Worm (Caenorhabditis elegans) whole organism, mixed stage, embryonic: ENCODE results near the gene C07B5.8.

ENCODE experiments used
- M03D4.4 ChIP-seq: sonication (generic microtip); optimal IDR thresholded peaks from 2 replicates; lab custom pipeline; 2017; ENCODE audit warnings: mild to moderate bottlenecking, missing genetic modification characterization, missing compliant biosample characterization
- bed-3 ChIP-seq: fragments of 200-800 bp; sonication (Bioruptor generic); optimal IDR thresholded peaks from 3 replicates; lab custom pipeline; 2018; ENCODE audit warnings: mild to moderate bottlenecking, missing genetic modification characterization, moderate library complexity, missing compliant biosample characterization
- ceh-39 ChIP-seq: fragments of 150-350 bp; optimal IDR thresholded peaks from 2 replicates; lab custom pipeline; 2014; ENCODE audit warnings: missing biosample characterization, missing genetic modification characterization
- ceh-83 ChIP-seq: fragments of 200-800 bp; sonication (Bioruptor generic); optimal IDR thresholded peaks from 2 replicates; lab custom pipeline; 2018; ENCODE audit warnings: mild to moderate bottlenecking, missing genetic modification characterization, missing compliant biosample characterization
- ces-1 ChIP-seq: fragments of 150-350 bp; optimal IDR thresholded peaks from 2 replicates; lab custom pipeline; 2014; ENCODE audit warnings: missing biosample characterization, missing genetic modification reagents, missing genetic modification characterization
- elt-1 ChIP-seq: sonication (generic microtip); optimal IDR thresholded peaks from 2 replicates; lab custom pipeline; 2017; ENCODE audit warnings: missing genetic modification characterization, mild to moderate bottlenecking, missing compliant biosample characterization, antibody characterized with exemption, moderate library complexity, borderline replicate concordance; ENCODE audit not compliant: insufficient read depth
- flh-1 ChIP-seq: fragments of 200-800 bp; sonication (Bioruptor generic); optimal IDR thresholded peaks from 2 replicates; lab custom pipeline; 2018; ENCODE audit warnings: mild to moderate bottlenecking, missing genetic modification characterization, moderate library complexity, missing compliant biosample characterization
- ham-2 ChIP-seq: fragments of 200-800 bp; sonication (Bioruptor generic); optimal IDR thresholded peaks from 2 replicates; lab custom pipeline; 2018; ENCODE audit warnings: mild to moderate bottlenecking, missing genetic modification characterization, missing compliant biosample characterization
- hlh-1 ChIP-seq: fragments of 150-350 bp; optimal IDR thresholded peaks from 2 replicates; lab custom pipeline; 2014; ENCODE audit warnings: missing biosample characterization, missing genetic modification reagents, missing genetic modification characterization
- lin-32 ChIP-seq: fragments of 200-800 bp; sonication (Bioruptor generic); optimal IDR thresholded peaks from 2 replicates; lab custom pipeline; 2018; ENCODE audit warnings: mild to moderate bottlenecking, missing genetic modification characterization, missing compliant biosample characterization
- lsy-2 ChIP-seq: fragments of 150-350 bp; optimal IDR thresholded peaks from 2 replicates; lab custom pipeline; 2014; ENCODE audit warnings: missing biosample characterization, missing genetic modification characterization
- mab-5 ChIP-seq: fragments of 150-350 bp; optimal IDR thresholded peaks from 2 replicates; lab custom pipeline; 2014; ENCODE audit warnings: missing biosample characterization, missing genetic modification characterization
- mep-1 ChIP-seq: fragments of 150-350 bp; optimal IDR thresholded peaks from 2 replicates; lab custom pipeline; 2017; ENCODE audit warnings: missing biosample characterization, missing genetic modification reagents, missing genetic modification characterization, inconsistent platforms
- mls-2 ChIP-seq: sonication (generic microtip); optimal IDR thresholded peaks from 2 replicates; lab custom pipeline; 2016; ENCODE audit warnings: mild to moderate bottlenecking, missing genetic modification characterization, moderate library complexity, missing compliant biosample characterization
- nhr-12 ChIP-seq: fragments of 150-350 bp; optimal IDR thresholded peaks from 2 replicates; lab custom pipeline; 2014; ENCODE audit warnings: missing biosample characterization, missing genetic modification characterization
- nhr-2 ChIP-seq: fragments of 150-350 bp; optimal IDR thresholded peaks from 2 replicates; lab custom pipeline; 2014; ENCODE audit warnings: missing biosample characterization, missing genetic modification characterization
- nhr-237 ChIP-seq: fragments of 150-350 bp; optimal IDR thresholded peaks from 2 replicates; lab custom pipeline; 2014; ENCODE audit warnings: missing biosample characterization, missing genetic modification characterization
- nhr-28 ChIP-seq: fragments of 150-350 bp; optimal IDR thresholded peaks from 2 replicates; lab custom pipeline; 2014; ENCODE audit warnings: missing biosample characterization, missing genetic modification characterization
- nhr-76 ChIP-seq: sonication (generic microtip); optimal IDR thresholded peaks from 2 replicates; lab custom pipeline; 2017; ENCODE audit warnings: missing biosample characterization, missing genetic modification characterization
- pha-4 ChIP-seq: fragments of 150-350 bp; optimal IDR thresholded peaks from 2 replicates; lab custom pipeline; 2018; ENCODE audit warnings: missing biosample characterization, missing genetic modification reagents, missing genetic modification characterization
- sptf-1 ChIP-seq: sonication (generic microtip); optimal IDR thresholded peaks from 2 replicates; lab custom pipeline; 2017; ENCODE audit warnings: mild to moderate bottlenecking, missing genetic modification characterization, moderate library complexity, missing compliant biosample characterization
- tbx-8 ChIP-seq: fragments of 200-800 bp; sonication (Bioruptor generic); optimal IDR thresholded peaks from 2 replicates; lab custom pipeline; 2018; ENCODE audit warnings: mild to moderate bottlenecking, missing genetic modification characterization, moderate library complexity, missing compliant biosample characterization
- unc-120 ChIP-seq: sonication (generic microtip); optimal IDR thresholded peaks from 2 replicates; lab custom pipeline; 2017; ENCODE audit warnings: missing genetic modification characterization, missing compliant biosample characterization; ENCODE audit not compliant: poor library complexity, severe bottlenecking
- unc-39 ChIP-seq: fragments of 150-350 bp; optimal IDR thresholded peaks from 2 replicates; lab custom pipeline; 2014; ENCODE audit warnings: missing biosample characterization, missing genetic modification characterization
- zip-8 ChIP-seq: fragments of 150-350 bp; optimal IDR thresholded peaks from 2 replicates; lab custom pipeline; 2014; ENCODE audit warnings: missing biosample characterization, missing genetic modification characterization
- ztf-11 ChIP-seq: fragments of 150-350 bp; optimal IDR thresholded peaks from 2 replicates; lab custom pipeline; 2014; ENCODE audit warnings: missing biosample characterization, missing genetic modification characterization

C07B5.8 gene

ce11 chrX:9499355-9499754 is 37.2 kb downstream of the C07B5.8 start:
- TF ChIP-seq flh-1 = no peak
- TF ChIP-seq mab-5 (tag; lab: Kevin White, UChicago) = no peak
- TF ChIP-seq ces-1 (GFP tag; lab: Kevin White, UChicago) = no peak
- no peak for TF ChIP-seq tbx-8 (GFP tag; lab: Kevin White, UChicago)
- TF ChIP-seq lsy-2 = no peak
- TF ChIP-seq sptf-1 = no peak
- no peak for TF ChIP-seq nhr-28 (tag; lab: Kevin White, UChicago)
- no peak for TF ChIP-seq nhr-76 (tag; lab: Kevin White, UChicago)
- TF ChIP-seq pha-4 = no peak
- no peak for TF ChIP-seq ztf-11 (tag; lab: Kevin White, UChicago)

DNA sequence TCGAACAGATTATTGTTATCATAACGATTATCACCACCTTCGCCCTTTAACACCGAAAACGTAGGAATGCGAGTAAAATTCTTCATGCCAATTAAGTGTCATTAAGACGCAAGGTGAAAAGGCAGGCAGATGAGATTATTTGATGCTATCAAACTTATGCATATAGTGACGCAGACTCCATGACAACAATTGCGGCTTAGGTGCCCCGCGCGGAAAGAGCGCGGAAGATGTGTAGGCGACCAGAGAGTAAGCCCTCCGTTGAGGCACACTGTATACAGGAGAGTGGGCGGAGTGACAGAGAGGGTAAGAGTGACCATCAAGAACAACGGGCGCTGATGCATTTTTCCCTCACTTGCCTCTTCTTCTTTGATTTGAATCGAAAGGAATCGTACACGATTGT is 41.9 kb downstream of the C07B5.8 start:
- TF ChIP-seq sptf-1 = peak; percentile 23
- peak; percentile 39 for TF ChIP-seq elt-1
- TF ChIP-seq mep-1 (tag; lab: Kevin White, UChicago) = no peak
- peak; percentile 88 for TF ChIP-seq ham-2
- TF ChIP-seq pha-4 = no peak
- TF ChIP-seq ces-1 (GFP tag; lab: Kevin White, UChicago) = no peak
- TF ChIP-seq tbx-8 (GFP tag; lab: Kevin White, UChicago) = no peak

- TF ChIP-seq hlh-1 (tag; lab: Kevin White, UChicago) = no peak
- no peak for TF ChIP-seq ham-2
- no peak for TF ChIP-seq mep-1 (tag; lab: Kevin White, UChicago)
- no peak for TF ChIP-seq ceh-83
- TF ChIP-seq ceh-39 (tag; lab: Kevin White, UChicago) = no peak
- TF ChIP-seq unc-120 (tag; lab: Kevin White, UChicago) = no peak
- no peak for TF ChIP-seq nhr-28 (tag; lab: Kevin White, UChicago)
- no peak for TF ChIP-seq zip-8 (tag; lab: Kevin White, UChicago)
- no peak for TF ChIP-seq bed-3 (GFP tag; lab: Kevin White, UChicago)
- no peak for TF ChIP-seq sptf-1
- TF ChIP-seq lin-32 (GFP tag; lab: Kevin White, UChicago) = no peak
- TF ChIP-seq nhr-12 (tag; lab: Kevin White, UChicago) = no peak
- TF ChIP-seq nhr-237 (tag; lab: Kevin White, UChicago) = no peak
Observed at ce11 chrX:9491439-9491838, 45.1 kb downstream of the C07B5.8 start.

DNA sequence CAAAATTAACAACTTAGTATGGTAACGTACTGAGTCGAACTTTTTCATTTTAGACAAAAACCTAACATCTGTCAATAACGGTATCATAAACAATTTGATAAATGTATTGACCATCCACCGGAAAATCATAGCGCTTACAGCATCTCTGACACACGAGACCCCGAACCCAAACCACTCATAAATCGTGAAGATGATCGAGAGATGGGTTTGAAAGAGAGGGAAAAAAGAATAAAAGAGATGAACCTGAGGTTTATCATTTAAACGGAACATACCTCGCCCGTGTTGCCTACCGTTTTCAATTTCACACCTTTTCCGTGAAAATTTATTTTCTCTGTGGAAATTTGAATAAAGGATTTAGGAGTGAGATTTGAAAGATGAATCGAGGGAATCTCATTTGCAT is 47.0 kb downstream of the C07B5.8 start:
- TF ChIP-seq nhr-76 (tag; lab: Kevin White, UChicago) (no peak), lin-32 (GFP tag; lab: Kevin White, UChicago) (no peak), nhr-2 (no peak), bed-3 (GFP tag; lab: Kevin White, UChicago) (no peak), nhr-12 (tag; lab: Kevin White, UChicago) (no peak), hlh-1 (tag; lab: Kevin White, UChicago) (no peak), unc-39 (tag; lab: Kevin White, UChicago) (no peak), lsy-2 (no peak), flh-1 (no peak), mls-2 (no peak), M03D4.4 (no peak), tbx-8 (GFP tag; lab: Kevin White, UChicago) (no peak), mep-1 (tag; lab: Kevin White, UChicago) (no peak), ceh-83 (no peak), nhr-28 (tag; lab: Kevin White, UChicago) (no peak), mab-5 (tag; lab: Kevin White, UChicago) (no peak)
- TF ChIP-seq, all 35 proteins: peak for 0
